Fruit fly (Drosophila melanogaster) whole organism, embryonic: ENCODE measurements around the gene CG7296.

Experiments used
- ATbp ChIP-seq: fragments of 200-800 bp; sonication (Bioruptor generic); optimal IDR thresholded peaks from 2 replicates; lab custom pipeline; 2017; ENCODE audit warnings: missing biosample characterization, mild to moderate bottlenecking, missing genetic modification characterization, missing genetic modification reagents
- CG10147 ChIP-seq: fragments of 200-800 bp; sonication (Bioruptor generic); optimal IDR thresholded peaks from 2 replicates; lab custom pipeline; 2019; ENCODE audit warnings: missing biosample characterization, mild to moderate bottlenecking, missing genetic modification characterization, moderate library complexity
- CG10267 ChIP-seq: fragments of 200-800 bp; sonication (Bioruptor generic); optimal IDR thresholded peaks from 2 replicates; lab custom pipeline; 2018; ENCODE audit warnings: missing biosample characterization, mild to moderate bottlenecking, missing genetic modification characterization, moderate library complexity
- CG10431 ChIP-seq: fragments of 200-800 bp; sonication (Bioruptor generic); optimal IDR thresholded peaks from 3 replicates; lab custom pipeline; 2018; ENCODE audit warnings: missing biosample characterization, mild to moderate bottlenecking, missing genetic modification characterization
- CG10959 ChIP-seq: fragments of 200-800 bp; sonication (Bioruptor generic); IDR thresholded peaks from 2 replicates; pipeline ENCODE4 v1.3.6; 2022; ENCODE audit warnings: missing biosample characterization, missing genetic modification characterization
- CG11504 ChIP-seq: fragments of 200-800 bp; sonication (Bioruptor generic); optimal IDR thresholded peaks from 3 replicates; lab custom pipeline; 2019; ENCODE audit warnings: missing biosample characterization, mild to moderate bottlenecking, missing genetic modification characterization, moderate library complexity
- CG12942 ChIP-seq: fragments of 200-800 bp; sonication (Bioruptor generic); optimal IDR thresholded peaks from 3 replicates; lab custom pipeline; 2016; ENCODE audit warnings: missing biosample characterization, missing genetic modification characterization
- CG14014 ChIP-seq: fragments of 200-800 bp; sonication (Bioruptor generic); IDR thresholded peaks from 2 replicates; pipeline ENCODE4 v1.3.6; 2022; ENCODE audit warnings: missing biosample characterization, missing genetic modification characterization
- CG15269 ChIP-seq: fragments of 200-800 bp; sonication (Bioruptor generic); optimal IDR thresholded peaks from 2 replicates; lab custom pipeline; 2018; ENCODE audit warnings: missing biosample characterization, mild to moderate bottlenecking, missing genetic modification characterization, moderate library complexity
- CG16863 ChIP-seq: fragments of 200-800 bp; sonication (Bioruptor generic); optimal IDR thresholded peaks from 3 replicates; lab custom pipeline; 2016; ENCODE audit warnings: missing biosample characterization, missing genetic modification characterization
- CG18599 ChIP-seq: fragments of 200-800 bp; sonication (Bioruptor generic); optimal IDR thresholded peaks from 3 replicates; lab custom pipeline; 2017; ENCODE audit warnings: missing biosample characterization, missing genetic modification characterization, mild to moderate bottlenecking, moderate library complexity, missing genetic modification reagents
- CG2199 ChIP-seq: fragments of 200-800 bp; sonication (Bioruptor generic); IDR thresholded peaks from 3 replicates; pipeline ENCODE4 v1.3.6; 2022; ENCODE audit warnings: missing biosample characterization, missing genetic modification characterization
- CG30431 ChIP-seq: fragments of 200-800 bp; sonication (Bioruptor generic); optimal IDR thresholded peaks from 2 replicates; lab custom pipeline; 2017; ENCODE audit warnings: missing biosample characterization, missing genetic modification characterization
- CG31441 ChIP-seq: fragments of 200-800 bp; sonication (Bioruptor generic); IDR thresholded peaks from 2 replicates; pipeline ENCODE4 v1.3.6; 2022; ENCODE audit warnings: missing biosample characterization, missing genetic modification characterization
- CG6175 ChIP-seq: fragments of 200-800 bp; sonication (Bioruptor generic); IDR thresholded peaks from 3 replicates; pipeline ENCODE4 v1.3.6; 2022; ENCODE audit warnings: missing biosample characterization, missing genetic modification characterization
- CG7372 ChIP-seq: fragments of 200-800 bp; sonication (Bioruptor generic); IDR thresholded peaks from 2 replicates; pipeline ENCODE4 v1.3.6; 2022; ENCODE audit warnings: missing biosample characterization, missing genetic modification characterization
- CTCF ChIP-seq: fragments of 200-800 bp; sonication (Bioruptor generic); optimal IDR thresholded peaks from 2 replicates; lab custom pipeline; 2017; ENCODE audit warnings: missing biosample characterization, mild to moderate bottlenecking, missing genetic modification characterization, moderate library complexity
- Chrac-16 ChIP-seq: fragments of 200-800 bp; sonication (Bioruptor generic); optimal IDR thresholded peaks from 3 replicates; lab custom pipeline; 2016; ENCODE audit warnings: missing biosample characterization, missing genetic modification characterization
- D ChIP-seq, 2 experiments: fragments of 200-800 bp in 1 of 2; fragments of >200 bp in 1 of 2; sonication (Bioruptor generic) in 1 of 2; optimal IDR thresholded peaks; 2 replicates in 1 of 2; 3 replicates in 1 of 2; lab custom pipeline; 2017; ENCODE audit warnings: mild to moderate bottlenecking in 1 of 2, missing biosample characterization in 1 of 2, missing genetic modification characterization in 1 of 2, missing genetic modification reagents in 1 of 2
- Fer1 ChIP-seq: fragments of 200-800 bp; sonication (Bioruptor generic); optimal IDR thresholded peaks from 2 replicates; lab custom pipeline; 2017; ENCODE audit warnings: missing biosample characterization, mild to moderate bottlenecking, missing genetic modification characterization
- Hsf ChIP-seq: fragments of 200-800 bp; sonication (Bioruptor generic); optimal IDR thresholded peaks from 3 replicates; lab custom pipeline; 2016; ENCODE audit warnings: missing biosample characterization, missing genetic modification characterization
- MTF-1 ChIP-seq: fragments of 200-800 bp; sonication (Bioruptor generic); optimal IDR thresholded peaks from 2 replicates; lab custom pipeline; 2018; ENCODE audit warnings: missing biosample characterization, mild to moderate bottlenecking, missing genetic modification characterization, borderline replicate concordance
- Myb ChIP-seq: fragments of 200-800 bp; sonication (Bioruptor generic); optimal IDR thresholded peaks from 2 replicates; lab custom pipeline; 2016; ENCODE audit warnings: missing biosample characterization, missing genetic modification characterization
- Tbp ChIP-seq: fragments of >200 bp; optimal IDR thresholded peaks from 2 replicates; lab custom pipeline; 2018; ENCODE audit warnings: missing biosample characterization, missing genetic modification characterization
- amos ChIP-seq: fragments of 200-800 bp; sonication (Bioruptor generic); IDR thresholded peaks from 2 replicates; pipeline ENCODE4 v1.3.6; 2022; ENCODE audit warnings: missing biosample characterization, missing genetic modification characterization; ENCODE audit not compliant: partially characterized antibody
- chif ChIP-seq, 2 experiments: fragments of 200-800 bp; sonication (Bioruptor generic); optimal IDR thresholded peaks; 3 replicates each; lab custom pipeline; 2016; ENCODE audit warnings: missing biosample characterization in 2 of 2, missing genetic modification characterization in 2 of 2
- dm ChIP-seq: fragments of 200-800 bp; sonication (Bioruptor generic); optimal IDR thresholded peaks from 3 replicates; lab custom pipeline; 2016; ENCODE audit warnings: missing biosample characterization, missing genetic modification characterization
- esg ChIP-seq: fragments of 200-800 bp; sonication (Bioruptor generic); conservative IDR thresholded peaks from 2 replicates; pipeline ENCODE4 v1.3.6; 2022; ENCODE audit warnings: missing biosample characterization, missing genetic modification characterization
- gem ChIP-seq: fragments of 200-800 bp; sonication (Bioruptor generic); optimal IDR thresholded peaks from 2 replicates; lab custom pipeline; 2019; ENCODE audit warnings: missing biosample characterization, mild to moderate bottlenecking, missing genetic modification characterization, moderate library complexity
- ham ChIP-seq: fragments of 200-800 bp; sonication (Bioruptor generic); IDR thresholded peaks from 2 replicates; pipeline ENCODE4 v1.3.6; 2022; ENCODE audit warnings: missing biosample characterization, missing genetic modification characterization
- kni ChIP-seq: fragments of 200-800 bp; sonication (Bioruptor generic); optimal IDR thresholded peaks from 3 replicates; lab custom pipeline; 2017; ENCODE audit warnings: mild to moderate bottlenecking, missing biosample characterization, missing genetic modification reagents, missing genetic modification characterization
- knrl ChIP-seq: fragments of 200-800 bp; sonication (Bioruptor generic); IDR thresholded peaks from 3 replicates; pipeline ENCODE4 v1.3.6; 2022; ENCODE audit warnings: missing biosample characterization, missing genetic modification characterization; ENCODE audit not compliant: partially characterized antibody
- lmd ChIP-seq: fragments of 200-800 bp; sonication (Bioruptor generic); IDR thresholded peaks from 2 replicates; pipeline ENCODE4 v1.3.6; 2022; ENCODE audit warnings: missing biosample characterization, missing genetic modification characterization
- maf-S ChIP-seq: fragments of 200-800 bp; sonication (Bioruptor generic); optimal IDR thresholded peaks from 2 replicates; lab custom pipeline; 2016; ENCODE audit warnings: missing biosample characterization, missing genetic modification characterization
- nom ChIP-seq: fragments of 200-800 bp; sonication (Bioruptor generic); optimal IDR thresholded peaks from 2 replicates; lab custom pipeline; 2017; ENCODE audit warnings: missing biosample characterization, missing genetic modification characterization, mild to moderate bottlenecking, moderate library complexity, missing genetic modification reagents
- run ChIP-seq: fragments of 200-800 bp; sonication (Bioruptor generic); optimal IDR thresholded peaks from 3 replicates; lab custom pipeline; 2018; ENCODE audit warnings: missing biosample characterization, mild to moderate bottlenecking, missing genetic modification characterization
- salm ChIP-seq: fragments of 200-800 bp; sonication (Bioruptor generic); optimal IDR thresholded peaks from 2 replicates; lab custom pipeline; 2018; ENCODE audit warnings: missing biosample characterization, mild to moderate bottlenecking, missing genetic modification characterization
- sens ChIP-seq: fragments of 200-800 bp; sonication (Bioruptor generic); peaks from one replicate; lab custom pipeline; 2016; ENCODE audit warnings: missing biosample characterization, missing genetic modification characterization
- sens-2 ChIP-seq: fragments of 200-800 bp; sonication (Bioruptor generic); IDR thresholded peaks from 2 replicates; pipeline ENCODE4 v1.3.6; 2022; ENCODE audit warnings: missing biosample characterization, missing genetic modification characterization
- seq ChIP-seq: fragments of 200-800 bp; sonication (Bioruptor generic); IDR thresholded peaks from 2 replicates; pipeline ENCODE4 v1.3.6; 2022; ENCODE audit warnings: missing biosample characterization, missing genetic modification characterization
- slbo ChIP-seq: fragments of 200-800 bp; sonication (Bioruptor generic); IDR thresholded peaks from 2 replicates; pipeline ENCODE4 v1.3.6; 2022; ENCODE audit warnings: missing biosample characterization, missing genetic modification characterization
- stwl ChIP-seq: fragments of 200-800 bp; sonication (Bioruptor generic); optimal IDR thresholded peaks from 3 replicates; lab custom pipeline; 2018; ENCODE audit warnings: missing biosample characterization, mild to moderate bottlenecking, missing genetic modification characterization, moderate library complexity
- trh ChIP-seq: fragments of 200-800 bp; sonication (Bioruptor generic); optimal IDR thresholded peaks from 2 replicates; lab custom pipeline; 2016; ENCODE audit warnings: missing biosample characterization, missing genetic modification characterization
- z ChIP-seq: fragments of 200-800 bp; sonication (Bioruptor generic); IDR thresholded peaks from 3 replicates; pipeline ENCODE4 v1.3.6; 2022; ENCODE audit warnings: missing biosample characterization, missing genetic modification characterization
- zen2 ChIP-seq: fragments of 200-800 bp; sonication (Bioruptor generic); IDR thresholded peaks from 3 replicates; pipeline ENCODE4 v1.3.6; 2022; ENCODE audit warnings: missing biosample characterization, missing genetic modification characterization; ENCODE audit not compliant: partially characterized antibody

The CG7296 gene

dm6 chr2L:10676933-10677714 is 9.7 kb downstream of the CG7296 start, which contains the start of gene CG17104 (continued):
- TF ChIP-seq esg (GFP tag; lab: Robert Waterston, UW) (0 out of 2 replicates have a peak, but pooled peaks have one; percentile 18), CG10147 (GFP tag; lab: Kevin White, UChicago) (no peak), Fer1 (GFP tag; lab: Kevin White, UChicago) (peak; percentile 40), chif (GFP tag; optimal IDR thresholded peaks at IDR 0.05; lab: Kevin White, UChicago) (no peak), zen2 (GFP tag; lab: Robert Waterston, UW) (no peak), CG10267 (tag; lab: Kevin White, UChicago) (peak; percentile 5), trh (no peak), nom (GFP tag; lab: Kevin White, UChicago) (peak; percentile 24), CG16863 (GFP tag; lab: Kevin White, UChicago) (no peak), Hsf (GFP tag; lab: Kevin White, UChicago) (peak; percentile 5), CG31441 (0 out of 2 replicates have a peak, but pooled peaks have one; percentile 13), CG15269 (tag; lab: Kevin White, UChicago) (peak; percentile 65), gem (peak; percentile 66)

- TF ChIP-seq run (tag; lab: Kevin White, UChicago): no peak
- TF ChIP-seq nom (GFP tag; lab: Kevin White, UChicago): peak; percentile 17
These were observed 13.9 kb downstream of the CG7296 start for dm6 chr2L:10672989-10673388.

- no peak for TF ChIP-seq ATbp
- peak; percentile 49 for TF ChIP-seq CTCF (GFP tag; lab: Kevin White, UChicago)
- TF ChIP-seq CG2199 (GFP tag; lab: Robert Waterston, UW): 0 out of 3 replicates have a peak, but pooled peaks have one; percentile 60
- no peak for TF ChIP-seq CG10959 (GFP tag; lab: Robert Waterston, UW)
- TF ChIP-seq Myb: peak; percentile 80
- no peak for TF ChIP-seq dm (GFP tag; lab: Kevin White, UChicago)
- TF ChIP-seq Chrac-16: no peak
- no peak for TF ChIP-seq lmd (GFP tag; lab: Robert Waterston, UW)
- peak; percentile 44 for TF ChIP-seq CG11504 (tag; lab: Kevin White, UChicago)
- no peak for TF ChIP-seq MTF-1 (GFP tag; lab: Kevin White, UChicago)
- peak; percentile 8 for TF ChIP-seq stwl (tag; lab: Kevin White, UChicago)
- peak; percentile 23; the same call in 1 of the 2 replicates for TF ChIP-seq amos (GFP tag; lab: Robert Waterston, UW)
- TF ChIP-seq sens (GFP tag; lab: Kevin White, UChicago): peak; percentile 12
These were observed 15.3 kb downstream of the CG7296 start for dm6 chr2L:10671530-10671929.

DNA sequence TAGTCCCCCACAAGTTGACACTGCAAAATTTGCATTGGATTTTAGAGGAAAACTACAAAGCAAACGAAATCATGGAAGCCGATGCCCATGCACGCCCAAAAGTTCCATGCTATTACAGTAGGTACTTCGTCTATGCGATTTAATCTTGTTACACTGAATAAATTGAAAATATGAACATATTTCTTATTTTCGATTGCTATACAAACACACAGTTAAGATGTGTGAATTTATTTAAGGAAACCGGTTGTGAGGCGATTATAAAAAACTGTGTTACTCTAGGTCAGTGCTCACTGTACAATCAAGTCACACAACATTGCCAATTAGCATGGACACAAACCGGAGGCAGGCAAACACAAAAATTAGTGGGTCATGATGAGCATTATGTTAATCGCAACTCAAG is 21.3 kb downstream of the CG7296 start:
- TF ChIP-seq CG7372 (GFP tag; lab: Robert Waterston, UW) (peak; percentile 73; the same call in 1 of the 2 replicates), sens-2 (GFP tag; lab: Robert Waterston, UW) (peak; percentile 31; the same call in 1 of the 2 replicates), knrl (GFP tag; lab: Robert Waterston, UW) (no peak), kni (no peak), CG18599 (GFP tag; lab: Kevin White, UChicago) (peak; percentile 65), Tbp (GFP tag; lab: Kevin White, UChicago) (no peak), ham (GFP tag; lab: Robert Waterston, UW) (0 out of 2 replicates have a peak, but pooled peaks have one; percentile 17), CG12942 (GFP tag; lab: Kevin White, UChicago) (peak; percentile 68), seq (peak; percentile 87), CG10431 (no peak), maf-S (GFP tag; lab: Kevin White, UChicago) (peak; percentile 61), D (optimal IDR thresholded peaks at IDR 0.05; lab: Kevin White, UChicago) (no peak), D (GFP tag; optimal IDR thresholded peaks at IDR 0.05; lab: Kevin White, UChicago) (peak; percentile 3), salm (tag; lab: Kevin White, UChicago) (peak; percentile 35), CG30431 (GFP tag; lab: Kevin White, UChicago) (peak; percentile 21), CG6175 (GFP tag; lab: Robert Waterston, UW) (peak; percentile 73; the same call in 2 of the 3 replicates), z (no peak), slbo (GFP tag; lab: Robert Waterston, UW) (peak; percentile 90), CG14014 (GFP tag; lab: Robert Waterston, UW) (peak; percentile 91)
